Worm (Caenorhabditis elegans): ENCODE results near the gene twk-40.
A peak's percentile ranks its signal among the peaks of the same experiment; 100 is the strongest.

The twk-40 gene

ce11 chrIII:13492377-13492776 is at the start of gene twk-40:
Gene twk-40, minus strand, starts transcription at chrIII:13492477.
- TF ChIP-seq ztf-23 (GFP tag; IDR thresholded peaks at IDR 0.05) (no peak), ref-1 (GFP tag; conservative IDR thresholded peaks at IDR 0.05) (no peak), tab-1 (GFP tag; IDR thresholded peaks at IDR 0.05) (no peak), ztf-29 (GFP tag; IDR thresholded peaks at IDR 0.05) (no peak), T22C8.4 (GFP tag; IDR thresholded peaks at IDR 0.05) (no peak), cog-1 (tag; optimal IDR thresholded peaks at IDR 0.05) (no peak), flt-1 (GFP tag; IDR thresholded peaks at IDR 0.05) (no peak), klf-2 (GFP tag; conservative IDR thresholded peaks at IDR 0.05) (no peak), med-1 (GFP tag; optimal IDR thresholded peaks at IDR 0.05; ENCODE audit: insufficient read depth) (no peak)

- TF ChIP-seq tab-1 (GFP tag; IDR thresholded peaks at IDR 0.05), result no peak
- TF ChIP-seq T22C8.4 (GFP tag; IDR thresholded peaks at IDR 0.05), result no peak
- TF ChIP-seq flt-1 (GFP tag; IDR thresholded peaks at IDR 0.05), result no peak
- no peak for TF ChIP-seq cog-1 (tag; optimal IDR thresholded peaks at IDR 0.05)
- no peak for TF ChIP-seq klf-2 (GFP tag; conservative IDR thresholded peaks at IDR 0.05)
- TF ChIP-seq ztf-23 (GFP tag; IDR thresholded peaks at IDR 0.05), result no peak
- no peak for TF ChIP-seq ref-1 (GFP tag; conservative IDR thresholded peaks at IDR 0.05)
- no peak for TF ChIP-seq med-1 (GFP tag; optimal IDR thresholded peaks at IDR 0.05; ENCODE audit: insufficient read depth)
- no peak for TF ChIP-seq ztf-29 (GFP tag; IDR thresholded peaks at IDR 0.05)
Observed at ce11 chrIII:13540791-13541190, 48.5 kb upstream of the twk-40 start.

ce11 chrIII:13535735-13536390 is 43.6 kb upstream of the twk-40 start:
- TF ChIP-seq T22C8.4 (GFP tag; IDR thresholded peaks at IDR 0.05), result no peak
- no peak for TF ChIP-seq ztf-29 (GFP tag; IDR thresholded peaks at IDR 0.05)
- no peak for TF ChIP-seq klf-2 (GFP tag; conservative IDR thresholded peaks at IDR 0.05)
- TF ChIP-seq flt-1 (GFP tag; IDR thresholded peaks at IDR 0.05), result no peak
- no peak for TF ChIP-seq tab-1 (GFP tag; IDR thresholded peaks at IDR 0.05)
- no peak for TF ChIP-seq cog-1 (tag; optimal IDR thresholded peaks at IDR 0.05)

ce11 chrIII:13534704-13535103 is 42.4 kb upstream of the twk-40 start:
- TF ChIP-seq med-1 (GFP tag; optimal IDR thresholded peaks at IDR 0.05; ENCODE audit: insufficient read depth) (no peak), T22C8.4 (GFP tag; IDR thresholded peaks at IDR 0.05) (no peak), ref-1 (GFP tag; conservative IDR thresholded peaks at IDR 0.05) (no peak), flt-1 (GFP tag; IDR thresholded peaks at IDR 0.05) (no peak), ztf-29 (GFP tag; IDR thresholded peaks at IDR 0.05) (no peak), ztf-23 (GFP tag; IDR thresholded peaks at IDR 0.05) (no peak), tab-1 (GFP tag; IDR thresholded peaks at IDR 0.05) (no peak), klf-2 (GFP tag; conservative IDR thresholded peaks at IDR 0.05) (no peak), cog-1 (tag; optimal IDR thresholded peaks at IDR 0.05) (no peak)

ce11 chrIII:13530838-13531237 is 38.6 kb upstream of the twk-40 start:
- TF ChIP-seq klf-2 (GFP tag; conservative IDR thresholded peaks at IDR 0.05) (no peak), cog-1 (tag; optimal IDR thresholded peaks at IDR 0.05) (no peak)

ce11 chrIII:13530017-13530416 is 37.7 kb upstream of the twk-40 start:
- TF ChIP-seq flt-1 (GFP tag; IDR thresholded peaks at IDR 0.05) (0 out of 2 replicates have a peak, but pooled peaks have one; percentile 30), ref-1 (GFP tag; conservative IDR thresholded peaks at IDR 0.05) (no peak)

ce11 chrIII:13528513-13529249 is 36.4 kb upstream of the twk-40 start:
- TF ChIP-seq ztf-23 (GFP tag; IDR thresholded peaks at IDR 0.05) (no peak), flt-1 (GFP tag; IDR thresholded peaks at IDR 0.05) (no peak), T22C8.4 (GFP tag; IDR thresholded peaks at IDR 0.05) (no peak), med-1 (GFP tag; optimal IDR thresholded peaks at IDR 0.05; ENCODE audit: insufficient read depth) (no peak), ref-1 (GFP tag; conservative IDR thresholded peaks at IDR 0.05) (no peak), cog-1 (tag; optimal IDR thresholded peaks at IDR 0.05) (no peak), klf-2 (GFP tag; conservative IDR thresholded peaks at IDR 0.05) (no peak), ztf-29 (GFP tag; IDR thresholded peaks at IDR 0.05) (no peak), tab-1 (GFP tag; IDR thresholded peaks at IDR 0.05) (no peak)

- no peak for TF ChIP-seq med-1 (GFP tag; optimal IDR thresholded peaks at IDR 0.05; ENCODE audit: insufficient read depth)
- no peak for TF ChIP-seq flt-1 (GFP tag; IDR thresholded peaks at IDR 0.05)
- no peak for TF ChIP-seq T22C8.4 (GFP tag; IDR thresholded peaks at IDR 0.05)
- no peak for TF ChIP-seq cog-1 (tag; optimal IDR thresholded peaks at IDR 0.05)
- TF ChIP-seq ztf-29 (GFP tag; IDR thresholded peaks at IDR 0.05), result no peak
- no peak for TF ChIP-seq klf-2 (GFP tag; conservative IDR thresholded peaks at IDR 0.05)
- no peak for TF ChIP-seq ref-1 (GFP tag; conservative IDR thresholded peaks at IDR 0.05)
- TF ChIP-seq ztf-23 (GFP tag; IDR thresholded peaks at IDR 0.05), result no peak
- no peak for TF ChIP-seq tab-1 (GFP tag; IDR thresholded peaks at IDR 0.05)
Observed at ce11 chrIII:13527424-13528097, 35.3 kb upstream of the twk-40 start, which contains the start of gene lron-13. Gene lron-13, plus strand, starts transcription at chrIII:13527438.

ce11 chrIII:13526702-13527101 is 34.4 kb upstream of the twk-40 start:
- TF ChIP-seq T22C8.4 (GFP tag; IDR thresholded peaks at IDR 0.05), result no peak
- TF ChIP-seq med-1 (GFP tag; optimal IDR thresholded peaks at IDR 0.05; ENCODE audit: insufficient read depth), result no peak
- no peak for TF ChIP-seq ref-1 (GFP tag; conservative IDR thresholded peaks at IDR 0.05)
- TF ChIP-seq ztf-23 (GFP tag; IDR thresholded peaks at IDR 0.05), result no peak
- no peak for TF ChIP-seq tab-1 (GFP tag; IDR thresholded peaks at IDR 0.05)
- TF ChIP-seq cog-1 (tag; optimal IDR thresholded peaks at IDR 0.05), result no peak

All from whole organism, midembryonic.